Worm (Caenorhabditis elegans) whole organism, mixed stage, embryonic: ENCODE results near the gene F20D6.8.

Source experiments
- bed-3 ChIP-seq: fragments of 200-800 bp; sonication (Bioruptor generic); optimal IDR thresholded peaks from 3 replicates; lab custom pipeline; 2018; ENCODE audit warnings: mild to moderate bottlenecking, missing genetic modification characterization, moderate library complexity, missing compliant biosample characterization
- ceh-39 ChIP-seq: fragments of 150-350 bp; optimal IDR thresholded peaks from 2 replicates; lab custom pipeline; 2014; ENCODE audit warnings: missing biosample characterization, missing genetic modification characterization
- ces-1 ChIP-seq: fragments of 150-350 bp; optimal IDR thresholded peaks from 2 replicates; lab custom pipeline; 2014; ENCODE audit warnings: missing biosample characterization, missing genetic modification reagents, missing genetic modification characterization
- cnd-1 ChIP-seq: fragments of 200-800 bp; sonication (Bioruptor generic); optimal IDR thresholded peaks from 2 replicates; lab custom pipeline; 2018; ENCODE audit warnings: mild to moderate bottlenecking, missing genetic modification characterization, missing compliant biosample characterization
- lin-13 ChIP-seq: fragments of 150-350 bp; optimal IDR thresholded peaks from 2 replicates; lab custom pipeline; 2014; ENCODE audit warnings: missing biosample characterization, missing genetic modification characterization
- mls-2 ChIP-seq: sonication (generic microtip); optimal IDR thresholded peaks from 2 replicates; lab custom pipeline; 2016; ENCODE audit warnings: mild to moderate bottlenecking, missing genetic modification characterization, moderate library complexity, missing compliant biosample characterization
- nhr-2 ChIP-seq: fragments of 150-350 bp; optimal IDR thresholded peaks from 2 replicates; lab custom pipeline; 2014; ENCODE audit warnings: missing biosample characterization, missing genetic modification characterization
- nhr-28 ChIP-seq: fragments of 150-350 bp; optimal IDR thresholded peaks from 2 replicates; lab custom pipeline; 2014; ENCODE audit warnings: missing biosample characterization, missing genetic modification characterization
- nhr-76 ChIP-seq: sonication (generic microtip); optimal IDR thresholded peaks from 2 replicates; lab custom pipeline; 2017; ENCODE audit warnings: missing biosample characterization, missing genetic modification characterization
- snpc-4 ChIP-seq: fragments of 150-350 bp; optimal IDR thresholded peaks from 2 replicates; lab custom pipeline; 2014; ENCODE audit warnings: missing biosample characterization, missing genetic modification characterization
- unc-62 ChIP-seq: fragments of 150-350 bp; optimal IDR thresholded peaks from 2 replicates; lab custom pipeline; 2014; ENCODE audit warnings: missing biosample characterization, missing genetic modification reagents, missing genetic modification characterization
- ztf-11 ChIP-seq: fragments of 150-350 bp; optimal IDR thresholded peaks from 2 replicates; lab custom pipeline; 2014; ENCODE audit warnings: missing biosample characterization, missing genetic modification characterization

ce11 chrV:8168219-8168962 lies at the start of gene F20D6.8:
- TF ChIP-seq nhr-76 (tag; lab: Kevin White, UChicago) (no peak), unc-62 (GFP tag; lab: Kevin White, UChicago) (no peak), nhr-28 (tag; lab: Kevin White, UChicago) (no peak), lin-13 (tag; lab: Kevin White, UChicago) (no peak), mls-2 (tag; lab: Kevin White, UChicago) (no peak), ceh-39 (tag; lab: Kevin White, UChicago) (no peak), bed-3 (GFP tag; lab: Kevin White, UChicago) (no peak), snpc-4 (tag; lab: Kevin White, UChicago) (no peak), cnd-1 (tag; lab: Kevin White, UChicago) (no peak), nhr-2 (tag; lab: Kevin White, UChicago) (no peak), ztf-11 (tag; lab: Kevin White, UChicago) (no peak), ces-1 (GFP tag; lab: Kevin White, UChicago) (peak; percentile 32)
